Worm (Caenorhabditis elegans): ENCODE results near the gene obr-1.

Gene obr-1

DNA sequence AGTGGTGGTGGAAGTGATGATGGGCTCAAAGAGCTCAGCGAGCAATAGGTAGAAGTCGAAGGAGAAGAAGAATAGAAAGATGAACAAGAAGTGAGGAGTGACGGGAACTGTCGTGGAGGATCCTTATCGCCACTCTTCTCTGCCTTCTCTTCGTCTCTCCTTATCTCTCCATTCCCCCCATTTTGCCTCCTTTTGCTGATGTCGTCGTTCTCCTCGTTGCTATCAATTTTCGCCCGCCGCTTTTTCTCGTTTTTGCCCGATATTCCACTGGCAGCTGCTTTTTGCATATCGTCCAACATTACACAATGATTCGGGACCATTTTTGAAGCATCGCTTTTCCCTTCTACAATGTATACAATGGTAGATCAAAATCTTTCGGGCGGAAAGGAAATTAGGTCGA lies 3.3 kb downstream of the obr-1 start:
- TF ChIP-seq lin-35 (GFP tag; optimal IDR thresholded peaks at IDR 0.05): peak in 1 of 2 experiments; percentile 4
- no peak for TF ChIP-seq nhr-71 (tag; optimal IDR thresholded peaks at IDR 0.05)
- TF ChIP-seq blmp-1 (tag; optimal IDR thresholded peaks at IDR 0.05): peak; percentile 52
- peak; percentile 48 for TF ChIP-seq elt-2 (tag; optimal IDR thresholded peaks at IDR 0.05)
- no peak for TF ChIP-seq jun-1 (tag; optimal IDR thresholded peaks at IDR 0.05)
- TF ChIP-seq ceh-82 (tag; optimal IDR thresholded peaks at IDR 0.05): no peak
- TF ChIP-seq nhr-76 (tag; optimal IDR thresholded peaks at IDR 0.05): no peak
- peak; percentile 26 for TF ChIP-seq nhr-20 (tag; optimal IDR thresholded peaks at IDR 0.05)
- no peak for TF ChIP-seq efl-1 (optimal IDR thresholded peaks at IDR 0.05)
- TF ChIP-seq efl-1 (GFP tag; optimal IDR thresholded peaks at IDR 0.05 in 1 of 2): peak in 1 of 2 experiments; percentile 43

DNA sequence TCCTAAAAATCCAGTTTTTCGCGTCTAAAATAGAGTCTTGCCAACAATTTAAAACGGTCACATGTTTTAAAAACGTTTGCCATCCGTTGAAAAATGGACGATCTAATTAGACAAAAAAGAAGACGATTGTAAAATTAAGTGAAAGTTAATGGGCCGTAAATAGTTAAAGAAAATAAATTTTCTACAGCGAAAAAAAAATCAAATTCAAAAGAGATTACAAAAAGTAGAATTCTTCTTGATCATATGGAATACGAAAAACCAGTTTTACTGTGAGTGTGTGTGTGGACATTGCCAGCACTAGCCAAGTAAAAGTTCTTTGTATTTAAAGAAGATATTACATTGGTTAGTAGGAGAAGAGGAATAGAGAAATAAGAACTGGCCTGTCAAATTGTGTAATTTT lies 8.6 kb downstream of the obr-1 start:
- no peak for TF ChIP-seq nhr-28 (tag; optimal IDR thresholded peaks at IDR 0.05)
- no peak for TF ChIP-seq aly-2 (tag; optimal IDR thresholded peaks at IDR 0.05)
- no peak for TF ChIP-seq sup-37 (GFP tag; optimal IDR thresholded peaks at IDR 0.05)
- no peak for TF ChIP-seq irx-1 (tag; optimal IDR thresholded peaks at IDR 0.05)
- TF ChIP-seq jun-1 (tag; optimal IDR thresholded peaks at IDR 0.05): no peak
- no peak for TF ChIP-seq pax-3 (tag; optimal IDR thresholded peaks at IDR 0.05)
- TF ChIP-seq elt-2 (tag; optimal IDR thresholded peaks at IDR 0.05): no peak
- TF ChIP-seq snu-23 (GFP tag; optimal IDR thresholded peaks at IDR 0.05): peak; percentile 61
- TF ChIP-seq ceh-88 (GFP tag; IDR thresholded peaks at IDR 0.05): no peak
- TF ChIP-seq mep-1 (tag; optimal IDR thresholded peaks at IDR 0.05): peak; percentile 45
- no peak for TF ChIP-seq C16A3.4 (tag; optimal IDR thresholded peaks at IDR 0.05)
- TF ChIP-seq lin-35 (GFP tag; optimal IDR thresholded peaks at IDR 0.05): no peak
- no peak for TF ChIP-seq efl-3 (GFP tag; optimal IDR thresholded peaks at IDR 0.05)
- TF ChIP-seq fos-1 (tag; optimal IDR thresholded peaks at IDR 0.05): no peak
- TF ChIP-seq unc-30 (tag; optimal IDR thresholded peaks at IDR 0.05): no peak
- no peak for TF ChIP-seq mdl-1 (tag; optimal IDR thresholded peaks at IDR 0.05)
- no peak for TF ChIP-seq ceh-8 (GFP tag; optimal IDR thresholded peaks at IDR 0.05)
- no peak for TF ChIP-seq sox-4 (tag; optimal IDR thresholded peaks at IDR 0.05)
- TF ChIP-seq lin-14 (GFP tag; optimal IDR thresholded peaks at IDR 0.05): peak; percentile 71
- TF ChIP-seq hlh-17 (GFP tag; optimal IDR thresholded peaks at IDR 0.05; ENCODE audit: borderline replicate concordance): no peak
- no peak for TF ChIP-seq nhr-84 (tag; optimal IDR thresholded peaks at IDR 0.05)
- no peak for TF ChIP-seq nhr-12 (tag; optimal IDR thresholded peaks at IDR 0.05)
- peak; percentile 14 for TF ChIP-seq nhr-71 (tag; optimal IDR thresholded peaks at IDR 0.05)
- TF ChIP-seq nhr-19 (GFP tag; conservative IDR thresholded peaks at IDR 0.05): no peak
- no peak for TF ChIP-seq nhr-47 (tag; optimal IDR thresholded peaks at IDR 0.05)
- no peak for TF ChIP-seq nhr-90 (tag; optimal IDR thresholded peaks at IDR 0.05; ENCODE audit: poor library complexity)
- TF ChIP-seq fkh-4 (tag; optimal IDR thresholded peaks at IDR 0.05; ENCODE audit: borderline replicate concordance): no peak
- TF ChIP-seq lin-15B (tag; optimal IDR thresholded peaks at IDR 0.05): no peak
- no peak for TF ChIP-seq alr-1 (tag; optimal IDR thresholded peaks at IDR 0.05; ENCODE audit: borderline replicate concordance)
- no peak for TF ChIP-seq swsn-7 (tag; optimal IDR thresholded peaks at IDR 0.05)
- no peak for TF ChIP-seq isw-1 (GFP tag; IDR thresholded peaks at IDR 0.05)
- TF ChIP-seq mef-2 (tag; optimal IDR thresholded peaks at IDR 0.05): no peak
- TF ChIP-seq lsy-2 (tag; optimal IDR thresholded peaks at IDR 0.05): peak in 1 of 2 experiments; percentile 38
- no peak for TF ChIP-seq nhr-11 (tag; optimal IDR thresholded peaks at IDR 0.05)
- TF ChIP-seq blmp-1 (tag; optimal IDR thresholded peaks at IDR 0.05): peak; percentile 69
- TF ChIP-seq lin-13 (GFP tag; optimal IDR thresholded peaks at IDR 0.05): no peak
- no peak for TF ChIP-seq F16B12.6 (tag; optimal IDR thresholded peaks at IDR 0.05)
- TF ChIP-seq dsc-1 (tag; optimal IDR thresholded peaks at IDR 0.05): no peak
- TF ChIP-seq unc-98 (GFP tag; IDR thresholded peaks at IDR 0.05): no peak
- TF ChIP-seq zag-1 (tag; optimal IDR thresholded peaks at IDR 0.05): no peak
- no peak for TF ChIP-seq aha-1 (tag; optimal IDR thresholded peaks at IDR 0.05)
- no peak for TF ChIP-seq ztf-4 (tag; optimal IDR thresholded peaks at IDR 0.05)
- no peak for TF ChIP-seq mab-9 (GFP tag; IDR thresholded peaks at IDR 0.05)
- TF ChIP-seq fkh-10 (GFP tag; optimal IDR thresholded peaks at IDR 0.05): no peak
- peak in 2 of 6 experiments; percentile 30 to 41 for TF ChIP-seq elt-3 (tag; optimal IDR thresholded peaks at IDR 0.05)
- TF ChIP-seq unc-130 (tag; optimal IDR thresholded peaks at IDR 0.05): no peak
- TF ChIP-seq ceh-82 (tag; optimal IDR thresholded peaks at IDR 0.05): no peak
- TF ChIP-seq xbp-1 (tag; optimal IDR thresholded peaks at IDR 0.05): no peak
